Fruit fly (Drosophila melanogaster) whole organism, embryonic: ENCODE measurements around the gene CG5191.

ENCODE experiments used
- ATbp ChIP-seq: fragments of 200-800 bp; sonication (Bioruptor generic); optimal IDR thresholded peaks from 2 replicates; lab custom pipeline; 2017; ENCODE audit warnings: missing biosample characterization, mild to moderate bottlenecking, missing genetic modification characterization, missing genetic modification reagents
- Bdp1 ChIP-seq: fragments of 200-800 bp; sonication (Bioruptor generic); optimal IDR thresholded peaks from 3 replicates; lab custom pipeline; 2016; ENCODE audit warnings: missing biosample characterization, missing genetic modification characterization
- Bgb ChIP-seq: fragments of 200-800 bp; sonication (Bioruptor generic); IDR thresholded peaks from 2 replicates; pipeline ENCODE4 v1.3.6; 2022; ENCODE audit warnings: missing biosample characterization, missing genetic modification characterization; ENCODE audit not compliant: partially characterized antibody
- CG10147 ChIP-seq: fragments of 200-800 bp; sonication (Bioruptor generic); optimal IDR thresholded peaks from 2 replicates; lab custom pipeline; 2019; ENCODE audit warnings: missing biosample characterization, mild to moderate bottlenecking, missing genetic modification characterization, moderate library complexity
- CG12659 ChIP-seq: fragments of 200-800 bp; sonication (Bioruptor generic); optimal IDR thresholded peaks from 3 replicates; lab custom pipeline; 2017; ENCODE audit warnings: mild to moderate bottlenecking, missing biosample characterization, missing genetic modification reagents, missing genetic modification characterization
- CG14441 ChIP-seq: fragments of 200-800 bp; sonication (Bioruptor generic); IDR thresholded peaks from 2 replicates; pipeline ENCODE4 v1.3.6; 2022; ENCODE audit warnings: missing biosample characterization, missing genetic modification characterization
- CG15514 ChIP-seq: fragments of 200-800 bp; sonication (Bioruptor generic); optimal IDR thresholded peaks from 3 replicates; lab custom pipeline; 2017; ENCODE audit warnings: missing biosample characterization, missing genetic modification characterization, mild to moderate bottlenecking, moderate library complexity, missing genetic modification reagents
- CG16779 ChIP-seq: fragments of 200-800 bp; sonication (Bioruptor generic); IDR thresholded peaks from 2 replicates; pipeline ENCODE4 v1.3.6; 2022; ENCODE audit warnings: missing biosample characterization, missing genetic modification characterization
- CG17385 ChIP-seq: fragments of 200-800 bp; sonication (Bioruptor generic); optimal IDR thresholded peaks from 3 replicates; lab custom pipeline; 2018; ENCODE audit warnings: missing biosample characterization, mild to moderate bottlenecking, missing genetic modification characterization
- CG18262 ChIP-seq: fragments of 200-800 bp; optimal IDR thresholded peaks from 3 replicates; lab custom pipeline; 2019; ENCODE audit warnings: missing biosample characterization, mild to moderate bottlenecking, missing genetic modification characterization, moderate library complexity
- CG18599 ChIP-seq: fragments of 200-800 bp; sonication (Bioruptor generic); optimal IDR thresholded peaks from 3 replicates; lab custom pipeline; 2017; ENCODE audit warnings: missing biosample characterization, missing genetic modification characterization, mild to moderate bottlenecking, moderate library complexity, missing genetic modification reagents
- CG30403 ChIP-seq: fragments of 200-800 bp; sonication (Bioruptor generic); optimal IDR thresholded peaks from 3 replicates; lab custom pipeline; 2016; ENCODE audit warnings: missing biosample characterization, missing genetic modification characterization
- CG31224 ChIP-seq: fragments of 200-800 bp; sonication (Bioruptor generic); IDR thresholded peaks from 2 replicates; pipeline ENCODE4 v1.3.6; 2022; ENCODE audit warnings: missing biosample characterization, missing genetic modification characterization
- CG4328 ChIP-seq: fragments of 200-800 bp; sonication (Bioruptor generic); optimal IDR thresholded peaks from 3 replicates; lab custom pipeline; 2017; ENCODE audit warnings: missing biosample characterization, missing genetic modification reagents, missing genetic modification characterization
- CG4404 ChIP-seq: fragments of 200-800 bp; sonication (Bioruptor generic); IDR thresholded peaks from 2 replicates; pipeline ENCODE4 v1.3.6; 2022; ENCODE audit warnings: missing biosample characterization, missing genetic modification characterization
- CG5180 ChIP-seq: fragments of 200-800 bp; sonication (Bioruptor generic); optimal IDR thresholded peaks from 3 replicates; lab custom pipeline; 2017; ENCODE audit warnings: missing biosample characterization, missing genetic modification characterization, mild to moderate bottlenecking, moderate library complexity, missing genetic modification reagents
- CG8388 ChIP-seq: fragments of 200-800 bp; sonication (Bioruptor generic); optimal IDR thresholded peaks from 2 replicates; lab custom pipeline; 2019; ENCODE audit warnings: missing biosample characterization, mild to moderate bottlenecking, missing genetic modification characterization, moderate library complexity
- CrebB ChIP-seq: fragments of 200-800 bp; sonication (Bioruptor generic); optimal IDR thresholded peaks from 3 replicates; lab custom pipeline; 2018; ENCODE audit warnings: missing biosample characterization, mild to moderate bottlenecking, missing genetic modification characterization
- Dek ChIP-seq: fragments of 200-800 bp; sonication (Bioruptor generic); optimal IDR thresholded peaks from 3 replicates; lab custom pipeline; 2019; ENCODE audit warnings: missing biosample characterization, mild to moderate bottlenecking, missing genetic modification characterization, moderate library complexity
- Doc2 ChIP-seq: fragments of 200-800 bp; sonication (Bioruptor generic); IDR thresholded peaks from 2 replicates; pipeline ENCODE4 v1.3.6; 2022; ENCODE audit warnings: missing biosample characterization, missing genetic modification characterization
- Elba2 ChIP-seq: fragments of 200-800 bp; sonication (Bioruptor generic); optimal IDR thresholded peaks from 3 replicates; lab custom pipeline; 2016; ENCODE audit warnings: missing biosample characterization, missing genetic modification characterization
- HLH3B ChIP-seq: fragments of 200-800 bp; sonication (Bioruptor generic); IDR thresholded peaks from 2 replicates; pipeline ENCODE4 v1.3.6; 2022; ENCODE audit warnings: missing biosample characterization, missing genetic modification characterization
- Kr ChIP-seq: fragments of 200-800 bp; sonication (Bioruptor generic); optimal IDR thresholded peaks from 2 replicates; lab custom pipeline; 2017; ENCODE audit warnings: missing biosample characterization, mild to moderate bottlenecking, missing genetic modification characterization
- MESR4 ChIP-seq: fragments of 200-800 bp; sonication (Bioruptor generic); optimal IDR thresholded peaks from 2 replicates; lab custom pipeline; 2018; ENCODE audit warnings: missing biosample characterization, mild to moderate bottlenecking, missing genetic modification characterization, moderate library complexity
- Mes4 ChIP-seq: fragments of 200-800 bp; sonication (Bioruptor generic); optimal IDR thresholded peaks from 2 replicates; lab custom pipeline; 2016; ENCODE audit warnings: missing biosample characterization, missing genetic modification characterization
- NFAT ChIP-seq: fragments of 200-800 bp; sonication (Bioruptor generic); IDR thresholded peaks from 2 replicates; pipeline ENCODE4 v1.3.6; 2022; ENCODE audit warnings: missing biosample characterization, missing genetic modification characterization
- PHDP ChIP-seq: fragments of 200-800 bp; sonication (Bioruptor generic); optimal IDR thresholded peaks from 3 replicates; lab custom pipeline; 2018; ENCODE audit warnings: missing biosample characterization, mild to moderate bottlenecking, missing genetic modification characterization, moderate library complexity
- Trl ChIP-seq, 3 experiments: fragments of >200 bp in 2 of 3; fragments of 200-800 bp in 1 of 3; sonication (Bioruptor generic) in 1 of 3; optimal IDR thresholded peaks; 2 replicates in 1 of 3; 3 replicates in 2 of 3; lab custom pipeline; 2016 to 2017; ENCODE audit warnings: missing biosample characterization in 1 of 3, missing genetic modification characterization in 1 of 3
- YL-1 ChIP-seq: fragments of 200-800 bp; sonication (Bioruptor generic); optimal IDR thresholded peaks from 3 replicates; lab custom pipeline; 2017; ENCODE audit warnings: missing biosample characterization, mild to moderate bottlenecking, missing genetic modification characterization
- az2 ChIP-seq: fragments of 200-800 bp; sonication (Bioruptor generic); optimal IDR thresholded peaks from 3 replicates; lab custom pipeline; 2016; ENCODE audit warnings: missing biosample characterization, missing genetic modification characterization
- bowl ChIP-seq: fragments of 200-800 bp; sonication (Bioruptor generic); IDR thresholded peaks from 2 replicates; pipeline ENCODE4 v1.3.6; 2022; ENCODE audit warnings: missing biosample characterization, missing genetic modification characterization
- btn ChIP-seq: fragments of 200-800 bp; sonication (Bioruptor generic); optimal IDR thresholded peaks from 2 replicates; lab custom pipeline; 2016; ENCODE audit warnings: missing biosample characterization, missing genetic modification characterization
- corto ChIP-seq: fragments of 200-800 bp; sonication (Bioruptor generic); optimal IDR thresholded peaks from 2 replicates; lab custom pipeline; 2016; ENCODE audit warnings: missing biosample characterization, mild to moderate bottlenecking, missing genetic modification characterization, moderate library complexity
- croc ChIP-seq: fragments of 200-800 bp; sonication (Bioruptor generic); conservative IDR thresholded peaks from 3 replicates; pipeline ENCODE4 v1.3.6; 2022; ENCODE audit warnings: missing biosample characterization, missing genetic modification characterization
- gro ChIP-seq: fragments of 200-800 bp; sonication (Bioruptor generic); optimal IDR thresholded peaks from 2 replicates; lab custom pipeline; 2016; ENCODE audit warnings: missing biosample characterization, missing genetic modification characterization
- gsb ChIP-seq: fragments of 200-800 bp; sonication (Bioruptor generic); IDR thresholded peaks from 2 replicates; pipeline ENCODE4 v1.3.6; 2022; ENCODE audit warnings: missing biosample characterization, missing genetic modification characterization
- gsb-n ChIP-seq: fragments of 200-800 bp; sonication (Bioruptor generic); optimal IDR thresholded peaks from 3 replicates; lab custom pipeline; 2018; ENCODE audit warnings: missing biosample characterization, mild to moderate bottlenecking, missing genetic modification characterization
- h ChIP-seq: fragments of >200 bp; optimal IDR thresholded peaks from 2 replicates; lab custom pipeline; 2017
- mam ChIP-seq: fragments of 200-800 bp; sonication (Bioruptor generic); optimal IDR thresholded peaks from 3 replicates; lab custom pipeline; 2016; ENCODE audit warnings: missing biosample characterization, missing genetic modification characterization
- mirr ChIP-seq: fragments of 200-800 bp; sonication (Bioruptor generic); optimal IDR thresholded peaks from 3 replicates; lab custom pipeline; 2018; ENCODE audit warnings: missing biosample characterization, mild to moderate bottlenecking, missing genetic modification characterization
- nau ChIP-seq: fragments of 200-800 bp; sonication (Bioruptor generic); optimal IDR thresholded peaks from 3 replicates; lab custom pipeline; 2017; ENCODE audit warnings: missing biosample characterization, mild to moderate bottlenecking, missing genetic modification characterization, missing genetic modification reagents
- onecut ChIP-seq: fragments of 200-800 bp; sonication (Bioruptor generic); IDR thresholded peaks from 2 replicates; pipeline ENCODE4 v1.3.6; 2022; ENCODE audit warnings: missing biosample characterization, missing genetic modification characterization
- sr ChIP-seq: fragments of 200-800 bp; sonication (Bioruptor generic); IDR thresholded peaks from 3 replicates; pipeline ENCODE4 v1.3.6; 2022; ENCODE audit warnings: missing biosample characterization, missing genetic modification characterization
- tio ChIP-seq: fragments of 200-800 bp; sonication (Bioruptor generic); optimal IDR thresholded peaks from 2 replicates; lab custom pipeline; 2017; ENCODE audit warnings: missing biosample characterization, missing genetic modification characterization, inconsistent platforms
- tll ChIP-seq, 2 experiments: fragments of 200-800 bp in 1 of 2; fragments of >200 bp in 1 of 2; sonication (Bioruptor generic) in 1 of 2; optimal IDR thresholded peaks; 2 replicates each; lab custom pipeline; 2017 to 2019; ENCODE audit warnings: missing biosample characterization in 2 of 2, missing genetic modification characterization in 2 of 2, mild to moderate bottlenecking in 1 of 2, moderate library complexity in 1 of 2
- tna ChIP-seq: fragments of 200-800 bp; sonication (Bioruptor generic); IDR thresholded peaks from 2 replicates; pipeline ENCODE4 v1.3.6; 2022; ENCODE audit warnings: missing biosample characterization, missing genetic modification characterization; ENCODE audit not compliant: partially characterized antibody
- trem ChIP-seq: fragments of 200-800 bp; optimal IDR thresholded peaks from 3 replicates; lab custom pipeline; 2019; ENCODE audit warnings: missing biosample characterization, mild to moderate bottlenecking, missing genetic modification characterization, moderate library complexity
- trh ChIP-seq: fragments of 200-800 bp; sonication (Bioruptor generic); optimal IDR thresholded peaks from 2 replicates; lab custom pipeline; 2016; ENCODE audit warnings: missing biosample characterization, missing genetic modification characterization
- wek ChIP-seq: fragments of 200-800 bp; sonication (Bioruptor generic); optimal IDR thresholded peaks from 3 replicates; lab custom pipeline; 2018; ENCODE audit warnings: missing biosample characterization, mild to moderate bottlenecking, missing genetic modification characterization, moderate library complexity
- yki ChIP-seq: fragments of >200 bp; optimal IDR thresholded peaks from 3 replicates; lab custom pipeline; 2018

Gene CG5191

dm6 chr3R:20551487-20552079 is 9.1 kb upstream of the CG5191 start (continued):
- TF ChIP-seq mam (GFP tag; lab: Kevin White, UChicago) (no peak), trh (GFP tag; lab: Kevin White, UChicago) (no peak), NFAT (no peak), bowl (no peak), tll (GFP tag; optimal IDR thresholded peaks at IDR 0.05; lab: Kevin White, UChicago) (peak in 1 of 2 experiments; percentile 74), CG30403 (GFP tag; lab: Kevin White, UChicago) (no peak), sr (GFP tag; lab: Robert Waterston, UW) (no peak), CG4328 (GFP tag; lab: Kevin White, UChicago) (peak; percentile 8), CG15514 (peak; percentile 21), h (no peak), CG8388 (GFP tag; lab: Kevin White, UChicago) (no peak), CrebB (tag; lab: Kevin White, UChicago) (no peak), CG17385 (GFP tag; lab: Kevin White, UChicago) (peak; percentile 24), Elba2 (no peak), HLH3B (no peak), Kr (GFP tag; lab: Kevin White, UChicago) (no peak), wek (GFP tag; lab: Kevin White, UChicago) (peak; percentile 24), yki (no peak), Bdp1 (GFP tag; lab: Kevin White, UChicago) (no peak), Trl (optimal IDR thresholded peaks at IDR 0.05; lab: Kevin White, UChicago) (no peak), Trl (GFP tag; optimal IDR thresholded peaks at IDR 0.05; lab: Kevin White, UChicago) (no peak), CG31224 (no peak), gsb (GFP tag; lab: Robert Waterston, UW) (no peak), mirr (GFP tag; lab: Kevin White, UChicago) (peak; percentile 42), az2 (GFP tag; lab: Kevin White, UChicago) (no peak), onecut (GFP tag; lab: Robert Waterston, UW) (peak; percentile 48), btn (GFP tag; lab: Kevin White, UChicago) (no peak), nau (GFP tag; lab: Kevin White, UChicago) (no peak), ATbp (GFP tag; lab: Kevin White, UChicago) (no peak), YL-1 (GFP tag; lab: Kevin White, UChicago) (no peak), CG18262 (no peak), gro (GFP tag; lab: Kevin White, UChicago) (no peak), CG16779 (GFP tag; lab: Robert Waterston, UW) (no peak), Mes4 (GFP tag; lab: Kevin White, UChicago) (no peak), Bgb (GFP tag; lab: Robert Waterston, UW) (peak; percentile 6; the same call in 1 of the 2 replicates), CG10147 (GFP tag; lab: Kevin White, UChicago) (no peak), PHDP (tag; lab: Kevin White, UChicago) (no peak), croc (no peak), tna (GFP tag; lab: Robert Waterston, UW) (0 out of 2 replicates have a peak, but pooled peaks have one; percentile 15), CG14441 (GFP tag; lab: Robert Waterston, UW) (no peak), gsb-n (no peak), trem (tag; lab: Kevin White, UChicago) (no peak), CG5180 (GFP tag; lab: Kevin White, UChicago) (peak; percentile 22), MESR4 (GFP tag; lab: Kevin White, UChicago) (peak; percentile 24), Dek (no peak), corto (GFP tag; lab: Kevin White, UChicago) (no peak), Doc2 (GFP tag; lab: Robert Waterston, UW) (no peak), CG12659 (no peak), CG18599 (GFP tag; lab: Kevin White, UChicago) (peak; percentile 10), CG4404 (no peak), tio (GFP tag; lab: Kevin White, UChicago) (no peak)
